Worm (Caenorhabditis elegans) whole organism, late embryonic: ENCODE measurements around the gene mtrf-1L.
A peak's percentile ranks its signal among the peaks of the same experiment; 100 is the strongest.

Experiments
- C08G9.2 ChIP-seq: sonication (generic microtip); optimal IDR thresholded peaks from 2 replicates; lab custom pipeline; 2016; ENCODE audit warnings: mild to moderate bottlenecking, missing genetic modification characterization, moderate library complexity, missing compliant biosample characterization
- C38D4.7 ChIP-seq: fragments of 200-800 bp; sonication (Bioruptor generic); optimal IDR thresholded peaks from 2 replicates; lab custom pipeline; 2018; ENCODE audit warnings: mild to moderate bottlenecking, missing genetic modification characterization, moderate library complexity, missing compliant biosample characterization
- F13H6.1 ChIP-seq: sonication (generic microtip); optimal IDR thresholded peaks from 2 replicates; lab custom pipeline; 2016; ENCODE audit warnings: missing genetic modification characterization, missing compliant biosample characterization
- K09A11.1 ChIP-seq: sonication (generic microtip); optimal IDR thresholded peaks from 2 replicates; lab custom pipeline; 2017; ENCODE audit warnings: antibody characterized with exemption, mild to moderate bottlenecking, missing genetic modification characterization, missing compliant biosample characterization; ENCODE audit not compliant: insufficient read depth
- T23F11.4 ChIP-seq: fragments of 200-800 bp; sonication (Bioruptor generic); optimal IDR thresholded peaks from 2 replicates; lab custom pipeline; 2018; ENCODE audit warnings: mild to moderate bottlenecking, missing genetic modification characterization, missing compliant biosample characterization
- Y22D7AL.16 ChIP-seq: sonication (generic microtip); optimal IDR thresholded peaks from 2 replicates; lab custom pipeline; 2016; ENCODE audit warnings: missing genetic modification characterization, missing compliant biosample characterization
- ahr-1 ChIP-seq: sonication (generic microtip); optimal IDR thresholded peaks from 2 replicates; lab custom pipeline; 2016; ENCODE audit warnings: missing genetic modification characterization, missing compliant biosample characterization
- ama-1 ChIP-seq: fragments of 150-350 bp; optimal IDR thresholded peaks from 2 replicates; lab custom pipeline; 2014
- ceh-14 ChIP-seq: sonication (generic microtip); optimal IDR thresholded peaks from 2 replicates; lab custom pipeline; 2016; ENCODE audit warnings: missing genotype, missing genetic modification characterization, missing compliant biosample characterization
- ceh-18 ChIP-seq: sonication (generic microtip); optimal IDR thresholded peaks from 2 replicates; lab custom pipeline; 2016; ENCODE audit warnings: missing genetic modification characterization, missing compliant biosample characterization
- ceh-19 ChIP-seq: fragments of 200-800 bp; sonication (Bioruptor generic); optimal IDR thresholded peaks from 2 replicates; lab custom pipeline; 2018; ENCODE audit warnings: mild to moderate bottlenecking, missing genetic modification characterization, missing compliant biosample characterization
- ceh-2 ChIP-seq: sonication (generic microtip); optimal IDR thresholded peaks from 2 replicates; lab custom pipeline; 2016; ENCODE audit warnings: missing genotype, missing genetic modification characterization, missing compliant biosample characterization
- ceh-24 ChIP-seq: sonication (generic microtip); optimal IDR thresholded peaks from 2 replicates; lab custom pipeline; 2016; ENCODE audit warnings: mild to moderate bottlenecking, missing genetic modification characterization, missing compliant biosample characterization
- ceh-30 ChIP-seq: fragments of 150-350 bp; optimal IDR thresholded peaks from 2 replicates; lab custom pipeline; 2014; ENCODE audit warnings: missing biosample characterization, missing genetic modification characterization
- ceh-31 ChIP-seq: sonication (generic microtip); optimal IDR thresholded peaks from 2 replicates; lab custom pipeline; 2016; ENCODE audit warnings: missing genetic modification characterization, missing compliant biosample characterization
- ceh-34 ChIP-seq: sonication (generic microtip); optimal IDR thresholded peaks from 2 replicates; lab custom pipeline; 2016; ENCODE audit warnings: mild to moderate bottlenecking, missing genetic modification characterization, missing compliant biosample characterization
- ceh-6 ChIP-seq: fragments of 200-800 bp; sonication (Bioruptor generic); optimal IDR thresholded peaks from 2 replicates; lab custom pipeline; 2018; ENCODE audit warnings: mild to moderate bottlenecking, missing genetic modification characterization, missing compliant biosample characterization
- ceh-9 ChIP-seq: sonication (generic microtip); optimal IDR thresholded peaks from 2 replicates; lab custom pipeline; 2016; ENCODE audit warnings: mild to moderate bottlenecking, missing genetic modification characterization, inconsistent platforms, missing compliant biosample characterization
- che-1 ChIP-seq: sonication (generic microtip); optimal IDR thresholded peaks from 2 replicates; lab custom pipeline; 2016; ENCODE audit warnings: mild to moderate bottlenecking, missing genetic modification characterization, missing compliant biosample characterization
- dmd-4 ChIP-seq: sonication (generic microtip); optimal IDR thresholded peaks from 2 replicates; lab custom pipeline; 2016; ENCODE audit warnings: borderline replicate concordance, missing genetic modification characterization, missing compliant biosample characterization
- dve-1 ChIP-seq: sonication (generic microtip); optimal IDR thresholded peaks from 2 replicates; lab custom pipeline; 2017; ENCODE audit warnings: antibody characterized with exemption, mild to moderate bottlenecking, missing genetic modification characterization, missing compliant biosample characterization
- elt-2 ChIP-seq: sonication (generic microtip); optimal IDR thresholded peaks from 2 replicates; lab custom pipeline; 2016; ENCODE audit warnings: missing genetic modification reagents, missing genetic modification characterization, missing compliant biosample characterization
- elt-4 ChIP-seq: sonication (generic microtip); optimal IDR thresholded peaks from 2 replicates; lab custom pipeline; 2016; ENCODE audit warnings: missing genetic modification characterization, missing compliant biosample characterization
- ets-4 ChIP-seq: sonication (generic microtip); optimal IDR thresholded peaks from 2 replicates; lab custom pipeline; 2016; ENCODE audit warnings: missing genetic modification characterization, missing compliant biosample characterization
- eyg-1 ChIP-seq: sonication (generic microtip); optimal IDR thresholded peaks from 2 replicates; lab custom pipeline; 2016; ENCODE audit warnings: missing genotype, missing genetic modification characterization, missing compliant biosample characterization
- fax-1 ChIP-seq: sonication (generic microtip); optimal IDR thresholded peaks from 2 replicates; lab custom pipeline; 2016; ENCODE audit warnings: missing genotype, missing genetic modification characterization, missing compliant biosample characterization
- fkh-10 ChIP-seq: fragments of 150-350 bp; optimal IDR thresholded peaks from 2 replicates; lab custom pipeline; 2014; ENCODE audit warnings: missing biosample characterization, missing genetic modification reagents, missing genetic modification characterization
- fkh-6 ChIP-seq: sonication (generic microtip); optimal IDR thresholded peaks from 2 replicates; lab custom pipeline; 2016; ENCODE audit warnings: missing genetic modification characterization, missing compliant biosample characterization
- gmeb-2 ChIP-seq: sonication (generic microtip); optimal IDR thresholded peaks from 2 replicates; lab custom pipeline; 2016; ENCODE audit warnings: missing genetic modification characterization, inconsistent platforms, missing compliant biosample characterization
- hlh-13 ChIP-seq: fragments of 200-800 bp; sonication (Bioruptor generic); optimal IDR thresholded peaks from 2 replicates; lab custom pipeline; 2018; ENCODE audit warnings: mild to moderate bottlenecking, missing genetic modification characterization, missing compliant biosample characterization
- hlh-15 ChIP-seq: sonication (generic microtip); optimal IDR thresholded peaks from 2 replicates; lab custom pipeline; 2016; ENCODE audit warnings: missing genetic modification characterization, missing compliant biosample characterization
- lim-6 ChIP-seq: sonication (generic microtip); optimal IDR thresholded peaks from 2 replicates; lab custom pipeline; 2016; ENCODE audit warnings: missing genetic modification characterization, missing compliant biosample characterization
- mec-3 ChIP-seq: sonication (generic microtip); optimal IDR thresholded peaks from 2 replicates; lab custom pipeline; 2016; ENCODE audit warnings: borderline replicate concordance, missing genetic modification characterization, missing compliant biosample characterization
- nfya-1 ChIP-seq: sonication (generic microtip); optimal IDR thresholded peaks from 2 replicates; lab custom pipeline; 2017; ENCODE audit warnings: missing genetic modification characterization, mild to moderate bottlenecking, missing compliant biosample characterization, antibody characterized with exemption, moderate library complexity
- nhr-232 ChIP-seq: sonication (generic microtip); optimal IDR thresholded peaks from 2 replicates; lab custom pipeline; 2016; ENCODE audit warnings: missing genetic modification characterization, missing compliant biosample characterization
- npax-4 ChIP-seq: sonication (generic microtip); optimal IDR thresholded peaks from 2 replicates; lab custom pipeline; 2016; ENCODE audit warnings: missing genetic modification characterization, missing compliant biosample characterization
- odd-2 ChIP-seq: sonication (generic microtip); optimal IDR thresholded peaks from 2 replicates; lab custom pipeline; 2017; ENCODE audit warnings: antibody characterized with exemption, mild to moderate bottlenecking, missing genetic modification characterization, missing compliant biosample characterization
- pag-3 ChIP-seq: sonication (generic microtip); optimal IDR thresholded peaks from 2 replicates; lab custom pipeline; 2016; ENCODE audit warnings: missing compliant biosample characterization, missing genetic modification characterization, borderline replicate concordance
- pat-9 ChIP-seq: fragments of 200-800 bp; sonication (Bioruptor generic); optimal IDR thresholded peaks from 2 replicates; lab custom pipeline; 2018; ENCODE audit warnings: mild to moderate bottlenecking, missing genetic modification characterization, moderate library complexity, missing compliant biosample characterization
- pax-1 ChIP-seq: fragments of 150-350 bp; optimal IDR thresholded peaks from 2 replicates; lab custom pipeline; 2014; ENCODE audit warnings: missing biosample characterization, missing genetic modification characterization
- pha-4 ChIP-seq: fragments of 150-350 bp; optimal IDR thresholded peaks from 2 replicates; lab custom pipeline; 2018; ENCODE audit warnings: missing biosample characterization, missing genetic modification reagents, missing genetic modification characterization
- pros-1 ChIP-seq: fragments of 150-350 bp; optimal IDR thresholded peaks from 2 replicates; lab custom pipeline; 2014; ENCODE audit warnings: missing biosample characterization, missing genetic modification reagents, missing genetic modification characterization
- rnt-1 ChIP-seq: sonication (generic microtip); optimal IDR thresholded peaks from 2 replicates; lab custom pipeline; 2016; ENCODE audit warnings: missing genetic modification characterization, missing compliant biosample characterization
- sdc-2 ChIP-seq: sonication (generic microtip); optimal IDR thresholded peaks from 2 replicates; lab custom pipeline; 2016; ENCODE audit warnings: missing genotype, missing genetic modification characterization, missing compliant biosample characterization
- sox-2 ChIP-seq: fragments of 200-800 bp; sonication (Bioruptor generic); IDR thresholded peaks from 2 replicates; pipeline ENCODE4 v1.3.6; 2022; ENCODE audit warnings: missing genetic modification reagents, missing genetic modification characterization, missing compliant biosample characterization
- sox-4 ChIP-seq: sonication (generic microtip); optimal IDR thresholded peaks from 2 replicates; lab custom pipeline; 2017; ENCODE audit warnings: mild to moderate bottlenecking, missing genetic modification characterization, inconsistent platforms, missing compliant biosample characterization
- syd-9 ChIP-seq: sonication (generic microtip); optimal IDR thresholded peaks from 2 replicates; lab custom pipeline; 2016; ENCODE audit warnings: mild to moderate bottlenecking, missing genetic modification characterization, moderate library complexity, missing compliant biosample characterization
- tbx-2 ChIP-seq: sonication (generic microtip); optimal IDR thresholded peaks from 2 replicates; lab custom pipeline; 2016; ENCODE audit warnings: missing genetic modification characterization, missing compliant biosample characterization
- tbx-7 ChIP-seq: sonication (generic microtip); optimal IDR thresholded peaks from 2 replicates; lab custom pipeline; 2016; ENCODE audit warnings: missing genotype, missing genetic modification characterization, missing compliant biosample characterization
- ttx-3 ChIP-seq: sonication (generic microtip); optimal IDR thresholded peaks from 2 replicates; lab custom pipeline; 2016; ENCODE audit warnings: missing genetic modification reagents, missing genetic modification characterization, missing compliant biosample characterization
- unc-55 ChIP-seq: sonication (generic microtip); optimal IDR thresholded peaks from 2 replicates; lab custom pipeline; 2017; ENCODE audit warnings: missing biosample characterization, missing genetic modification reagents, missing genetic modification characterization
- unc-86 ChIP-seq: sonication (generic microtip); optimal IDR thresholded peaks from 2 replicates; lab custom pipeline; 2016; ENCODE audit warnings: missing genetic modification characterization, missing compliant biosample characterization
- zip-5 ChIP-seq: sonication (generic microtip); optimal IDR thresholded peaks from 2 replicates; lab custom pipeline; 2016; ENCODE audit warnings: missing genetic modification characterization, missing compliant biosample characterization
- ztf-16 ChIP-seq: sonication (generic microtip); optimal IDR thresholded peaks from 2 replicates; lab custom pipeline; 2017; ENCODE audit warnings: missing genetic modification characterization, missing compliant biosample characterization

The mtrf-1L gene

ce11 chrIV:5209390-5209789, 22.4 kb downstream of the mtrf-1L start, which contains the start of the genes Y59E9AL.36 and nbet-1:
Gene Y59E9AL.36 (minus strand): TSS chrIV:5209481.
Gene nbet-1 (plus strand): TSS chrIV:5209501.
- TF ChIP-seq sox-4 = no peak
- peak; percentile 63 for TF ChIP-seq ceh-34 (tag; lab: Kevin White, UChicago)
- TF ChIP-seq sdc-2 = no peak
- peak; percentile 54 for TF ChIP-seq ceh-31 (tag; lab: Kevin White, UChicago)
- no peak for TF ChIP-seq ceh-2 (tag; lab: Kevin White, UChicago)
- TF ChIP-seq lim-6 (tag; lab: Kevin White, UChicago) = no peak
- TF ChIP-seq tbx-7 (tag; lab: Kevin White, UChicago) = no peak
- TF ChIP-seq ceh-14 = peak; percentile 6
- TF ChIP-seq C08G9.2 = no peak
- no peak for TF ChIP-seq pag-3 (tag; lab: Kevin White, UChicago)
- TF ChIP-seq eyg-1 = no peak
- TF ChIP-seq ceh-6 (GFP tag; lab: Kevin White, UChicago) = no peak
- TF ChIP-seq pros-1 (tag; lab: Kevin White, UChicago) = no peak
- TF ChIP-seq sox-2 (GFP tag; lab: Robert Waterston, UW) = no peak
- no peak for TF ChIP-seq ama-1 (lab: Kevin White, UChicago)
- TF ChIP-seq fkh-10 (GFP tag; lab: Kevin White, UChicago) = no peak
- TF ChIP-seq ahr-1 = no peak
- TF ChIP-seq pha-4 (tag; lab: Kevin White, UChicago) = no peak
- TF ChIP-seq Y22D7AL.16 = no peak
- no peak for TF ChIP-seq F13H6.1 (tag; lab: Kevin White, UChicago)
- TF ChIP-seq nfya-1 = peak; percentile 54
- no peak for TF ChIP-seq ceh-19 (GFP tag; lab: Kevin White, UChicago)
- no peak for TF ChIP-seq npax-4
- no peak for TF ChIP-seq dmd-4 (tag; lab: Kevin White, UChicago)
- TF ChIP-seq hlh-15 (tag; lab: Kevin White, UChicago) = no peak
- no peak for TF ChIP-seq mec-3 (tag; lab: Kevin White, UChicago)
- no peak for TF ChIP-seq ceh-9 (tag; lab: Kevin White, UChicago)
- TF ChIP-seq hlh-13 (GFP tag; lab: Kevin White, UChicago) = no peak
- TF ChIP-seq fax-1 = no peak
- TF ChIP-seq unc-86 (tag; lab: Kevin White, UChicago) = no peak
- TF ChIP-seq ceh-24 (tag; lab: Kevin White, UChicago) = no peak
- no peak for TF ChIP-seq K09A11.1
- no peak for TF ChIP-seq elt-4 (tag; lab: Kevin White, UChicago)
- TF ChIP-seq odd-2 = no peak
- no peak for TF ChIP-seq C38D4.7 (GFP tag; lab: Kevin White, UChicago)
- TF ChIP-seq che-1 (tag; lab: Kevin White, UChicago) = peak; percentile 30
- no peak for TF ChIP-seq T23F11.4 (GFP tag; lab: Kevin White, UChicago)
- TF ChIP-seq syd-9 (tag; lab: Kevin White, UChicago) = no peak
- no peak for TF ChIP-seq ttx-3 (tag; lab: Kevin White, UChicago)
- TF ChIP-seq pax-1 (tag; lab: Kevin White, UChicago) = no peak
- peak; percentile 71 for TF ChIP-seq tbx-2 (tag; lab: Kevin White, UChicago)
- TF ChIP-seq ceh-30 = no peak
- no peak for TF ChIP-seq ets-4 (tag; lab: Kevin White, UChicago)
- peak; percentile 55 for TF ChIP-seq unc-55 (GFP tag; lab: Kevin White, UChicago)
- peak; percentile 59 for TF ChIP-seq ceh-18 (tag; lab: Kevin White, UChicago)
- TF ChIP-seq ztf-16 (tag; lab: Kevin White, UChicago) = peak; percentile 12
- no peak for TF ChIP-seq fkh-6 (tag; lab: Kevin White, UChicago)
- no peak for TF ChIP-seq zip-5 (tag; lab: Kevin White, UChicago)
- TF ChIP-seq gmeb-2 (tag; lab: Kevin White, UChicago) = no peak
- no peak for TF ChIP-seq pat-9
- TF ChIP-seq rnt-1 (tag; lab: Kevin White, UChicago) = no peak
- peak; percentile 33 for TF ChIP-seq elt-2
- no peak for TF ChIP-seq dve-1 (tag; lab: Kevin White, UChicago)
- no peak for TF ChIP-seq nhr-232
